Fruit fly (Drosophila melanogaster) whole organism, larva: ENCODE measurements around the gene CG43057.

Experiments
- noc ChIP-seq: fragments of 200-800 bp; sonication (Bioruptor generic); optimal IDR thresholded peaks from 3 replicates; lab custom pipeline; 2019; ENCODE audit warnings: missing biosample characterization, mild to moderate bottlenecking, missing genetic modification characterization, moderate library complexity

The CG43057 gene

DNA sequence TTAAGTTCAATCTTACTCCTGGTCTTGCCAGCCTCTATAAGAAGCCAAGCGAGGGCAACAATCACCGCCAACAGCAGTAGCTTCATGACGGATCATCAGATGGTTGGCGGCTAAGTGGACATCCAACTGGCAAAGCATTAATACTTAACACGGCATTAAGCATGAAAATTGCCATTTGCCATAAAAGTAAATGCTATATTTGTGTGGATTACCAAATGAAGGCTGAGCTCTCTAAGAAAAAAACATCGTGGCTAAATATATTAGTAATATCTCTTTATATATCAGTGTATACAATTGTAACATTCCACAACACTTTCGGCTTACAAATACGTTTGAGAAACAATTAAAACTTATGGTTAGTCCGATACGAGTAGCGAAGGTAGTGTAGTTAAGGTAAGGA, at the start of gene CG43057:
Gene CG43057 (minus strand): TSS at position 101 of the 400 bp plus-strand sequence.
- TF ChIP-seq noc (tag; lab: Kevin White, UChicago) = no peak

dm6 chr2L:8293449-8293848, 49.6 kb upstream of the CG43057 start:
- no peak for TF ChIP-seq noc (tag; lab: Kevin White, UChicago)

- TF ChIP-seq noc (tag; lab: Kevin White, UChicago) = peak; percentile 99
These were observed 48.5 kb upstream of the CG43057 start for dm6 chr2L:8292159-8292887.

DNA sequence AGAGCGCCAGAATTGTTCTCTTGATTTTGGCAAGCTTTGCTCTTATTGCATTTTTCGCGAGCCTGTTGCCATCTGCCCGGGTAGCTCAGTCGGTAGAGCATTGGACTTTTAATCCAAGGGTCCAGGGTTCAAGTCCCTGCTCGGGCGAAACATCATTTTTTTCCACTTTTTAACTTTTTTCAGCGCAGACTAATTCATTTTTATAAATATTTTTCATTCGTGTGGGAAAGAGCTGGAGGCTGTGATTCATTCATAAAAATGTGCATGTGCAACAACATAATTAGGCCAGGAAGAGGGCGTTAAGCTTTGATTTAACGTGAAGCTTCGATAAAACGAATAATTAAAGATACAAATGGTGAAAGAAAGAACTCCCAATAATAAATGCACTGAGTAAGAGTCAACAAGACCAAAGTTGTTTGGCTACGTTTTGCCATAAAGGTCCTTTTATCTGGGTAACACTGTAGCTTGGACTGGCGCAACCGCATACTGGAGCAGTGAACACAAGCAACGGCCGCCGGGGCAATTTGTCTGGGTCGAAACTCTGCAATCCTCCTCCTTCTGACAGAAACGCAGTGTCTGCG, 46.9 kb upstream of the CG43057 start:
- no peak for TF ChIP-seq noc (tag; lab: Kevin White, UChicago)

- no peak for TF ChIP-seq noc (tag; lab: Kevin White, UChicago)
These were observed 46.3 kb upstream of the CG43057 start for dm6 chr2L:8290092-8290424.

dm6 chr2L:8289352-8290091, 45.7 kb upstream of the CG43057 start:
- no peak for TF ChIP-seq noc (tag; lab: Kevin White, UChicago)

- no peak for TF ChIP-seq noc (tag; lab: Kevin White, UChicago)
These were observed 44.3 kb upstream of the CG43057 start for dm6 chr2L:8288087-8288486.

DNA sequence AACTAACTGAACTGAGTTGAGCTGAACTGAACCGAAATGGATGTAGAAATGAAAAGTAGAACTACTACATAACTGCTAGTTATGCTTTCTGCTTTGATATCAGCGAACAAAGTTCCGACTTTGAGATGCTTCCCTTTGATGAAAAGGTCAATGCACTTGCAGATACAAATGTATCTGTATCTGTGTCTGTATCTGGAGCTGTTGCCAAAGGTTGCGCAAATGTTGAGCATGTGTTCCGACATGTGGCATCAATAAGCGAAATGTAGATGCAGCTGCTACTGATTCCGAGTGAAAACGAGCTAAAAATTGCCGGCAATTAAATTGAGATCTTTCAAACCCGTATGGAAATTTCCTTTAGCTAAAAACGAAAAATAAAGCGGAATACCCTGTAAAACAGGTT, 42.8 kb upstream of the CG43057 start:
- no peak for TF ChIP-seq noc (tag; lab: Kevin White, UChicago)

dm6 chr2L:8284913-8285619, 41.3 kb upstream of the CG43057 start:
- TF ChIP-seq noc (tag; lab: Kevin White, UChicago) = no peak

DNA sequence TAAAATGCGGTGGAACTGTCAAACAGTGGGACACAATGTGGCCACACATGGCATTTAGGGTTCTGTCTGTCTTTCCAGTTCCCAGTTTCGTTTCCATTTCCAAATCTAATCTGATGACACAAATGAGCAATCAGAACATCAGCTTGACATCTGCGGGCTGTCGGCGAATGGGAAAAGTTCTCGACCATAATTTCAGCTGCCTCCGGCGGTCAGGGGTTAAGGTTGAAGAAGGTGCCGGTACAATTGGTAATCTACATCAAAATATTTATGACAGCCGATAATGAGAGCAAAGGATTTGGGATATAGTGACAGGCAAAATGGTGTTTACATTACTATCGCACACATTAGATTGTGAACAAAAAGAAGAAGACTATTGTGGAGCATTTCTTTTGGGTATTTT, 38.1 kb upstream of the CG43057 start:
- no peak for TF ChIP-seq noc (tag; lab: Kevin White, UChicago)

DNA sequence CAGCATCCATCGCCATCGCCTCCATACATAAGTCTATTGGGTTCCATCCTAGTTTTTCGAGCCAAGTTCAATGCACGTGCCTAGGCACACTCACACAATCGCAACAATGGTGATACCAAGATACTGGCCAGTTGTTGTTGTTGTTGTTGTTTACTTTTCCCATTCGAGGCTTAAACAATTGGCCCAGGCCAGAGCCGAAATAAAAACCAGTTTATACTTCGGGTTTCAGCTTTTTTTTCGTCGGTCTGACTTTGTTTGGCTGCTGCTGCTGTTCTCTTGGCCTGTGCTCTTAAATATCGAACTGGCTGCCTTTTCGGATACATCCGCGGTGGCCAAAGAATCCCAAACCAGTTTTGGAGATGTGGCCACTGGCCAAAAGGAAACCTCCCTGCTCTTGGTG, 36.4 kb upstream of the CG43057 start:
- TF ChIP-seq noc (tag; lab: Kevin White, UChicago) = no peak

- TF ChIP-seq noc (tag; lab: Kevin White, UChicago) = no peak
These were observed 35.7 kb upstream of the CG43057 start for dm6 chr2L:8279400-8280065.

DNA sequence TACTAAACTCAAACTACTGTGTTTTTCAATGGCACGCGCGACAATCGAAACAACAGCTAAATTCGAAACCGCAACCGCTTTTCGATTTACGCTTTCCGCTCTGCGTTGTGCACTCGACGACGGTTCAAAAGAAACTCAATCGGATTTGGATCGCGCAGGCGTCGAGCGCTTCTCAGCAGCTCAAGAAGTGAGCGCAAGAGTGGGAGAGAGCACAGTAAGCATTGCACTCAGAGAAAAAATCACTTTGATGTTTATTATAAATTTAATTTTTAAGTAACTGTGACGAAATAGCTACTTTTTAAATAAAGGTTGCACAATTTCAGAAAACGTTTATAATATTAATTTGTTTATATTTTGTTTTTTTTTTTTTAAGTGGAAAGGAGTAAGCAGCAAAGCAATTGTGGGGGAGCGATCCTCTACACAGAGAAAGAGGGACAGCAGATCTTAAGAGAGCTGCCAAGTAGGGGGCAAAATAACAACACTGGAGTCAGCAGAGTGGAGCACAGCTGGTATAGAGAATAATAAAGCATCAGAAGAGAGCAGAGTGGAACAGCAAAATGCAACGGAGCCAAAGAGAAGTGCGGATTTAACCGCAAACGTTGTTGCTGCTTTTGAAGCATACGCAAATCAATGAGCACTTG, 33.9 kb upstream of the CG43057 start:
- peak; percentile 94 for TF ChIP-seq noc (tag; lab: Kevin White, UChicago)

DNA sequence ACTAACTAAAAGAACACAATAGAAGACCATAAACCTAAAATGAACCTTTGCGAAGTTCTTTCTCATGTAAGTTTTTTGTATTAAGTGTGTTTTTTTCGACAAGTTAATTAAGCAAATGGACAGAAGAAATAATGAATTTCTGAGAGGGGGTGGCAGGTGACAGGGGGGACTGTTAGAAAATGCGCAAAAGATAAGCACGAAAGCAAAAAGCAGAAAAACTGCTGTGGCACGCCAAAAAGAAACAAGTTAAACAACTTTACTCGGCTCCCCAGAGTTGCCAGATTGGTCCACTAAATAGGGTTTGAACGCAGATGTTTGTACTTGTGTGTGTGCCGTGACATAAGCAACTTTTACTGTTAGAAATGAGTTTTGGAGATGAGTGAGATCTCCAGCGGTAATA, 33.1 kb upstream of the CG43057 start:
- TF ChIP-seq noc (tag; lab: Kevin White, UChicago) = no peak

- TF ChIP-seq noc (tag; lab: Kevin White, UChicago) = no peak
These were observed 32.5 kb upstream of the CG43057 start for dm6 chr2L:8276287-8276686.
